Worm (Caenorhabditis elegans): ENCODE data around the gene cpsf-3.

Gene cpsf-3

ce11 chrIV:13300109-13300508, 17.4 kb upstream of the cpsf-3 start, which contains the start of gene kdp-1:
kdp-1 (plus strand) TSS chrIV:13300188.
- no peak for TF ChIP-seq unc-62 (GFP tag; optimal IDR thresholded peaks at IDR 0.05)

ce11 chrIV:13299648-13300047, 17.0 kb upstream of the cpsf-3 start:
- no peak for TF ChIP-seq unc-62 (GFP tag; optimal IDR thresholded peaks at IDR 0.05)

DNA sequence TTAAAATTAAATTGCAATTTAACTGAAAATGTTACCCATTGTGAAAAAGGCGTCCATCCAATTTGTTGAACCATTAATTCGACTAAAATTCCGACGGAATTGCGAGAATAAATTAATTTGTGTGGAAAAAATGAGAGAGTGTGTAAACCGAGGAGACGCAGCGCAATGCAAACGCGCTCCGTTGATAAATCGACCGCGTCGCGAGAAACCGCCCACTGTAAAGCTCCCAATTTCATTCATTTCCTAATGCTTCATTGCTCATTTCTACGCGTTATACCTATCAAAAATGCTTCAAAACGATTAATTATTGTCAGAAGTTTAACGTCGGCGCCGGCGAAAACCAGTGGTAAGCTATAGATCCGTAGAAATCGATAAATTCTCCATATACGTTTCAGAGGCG, 15.1 kb upstream of the cpsf-3 start, which contains the start of the genes Y67H2A.2 and micu-1:
TSS of gene Y67H2A.2 (minus strand) at position 74 of the 400 bp plus-strand sequence.
TSS of gene micu-1 (plus strand) at position 181 of the 400 bp plus-strand sequence.
- no peak for TF ChIP-seq unc-62 (GFP tag; optimal IDR thresholded peaks at IDR 0.05)

- TF ChIP-seq unc-62 (GFP tag; optimal IDR thresholded peaks at IDR 0.05) = no peak
These were observed 7.6 kb upstream of the cpsf-3 start for ce11 chrIV:13290239-13290638.

ce11 chrIV:13289321-13289720, 6.6 kb upstream of the cpsf-3 start, which contains the start of gene Y67H2A.10:
Y67H2A.10 (minus strand) TSS chrIV:13289504.
- no peak for TF ChIP-seq unc-62 (GFP tag; optimal IDR thresholded peaks at IDR 0.05)

DNA sequence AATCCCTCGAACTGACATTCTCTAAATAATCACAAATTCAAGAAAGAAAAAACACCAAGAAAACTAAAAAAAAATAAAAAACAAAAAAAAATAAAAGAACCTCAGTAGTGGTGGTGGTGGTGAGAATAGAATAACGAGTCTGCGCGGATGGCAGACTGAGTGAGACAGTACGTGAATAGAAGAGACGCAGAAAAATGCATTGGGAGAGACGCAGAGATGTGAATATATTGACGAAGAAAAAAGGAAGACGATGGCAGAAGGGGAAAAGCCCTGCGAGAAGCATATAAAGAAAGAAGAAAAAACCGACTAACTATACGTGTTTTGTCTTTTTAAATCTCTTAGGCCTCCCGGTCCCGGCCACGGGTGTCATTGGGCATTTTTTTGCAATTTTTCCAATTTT, 10.2 kb downstream of the cpsf-3 start, which contains the start of gene unc-26:
TSS of gene unc-26 (minus strand) at position 23 of the 400 bp plus-strand sequence.
- no peak for TF ChIP-seq unc-62 (GFP tag; optimal IDR thresholded peaks at IDR 0.05)

ce11 chrIV:13268385-13268784, 14.3 kb downstream of the cpsf-3 start:
- no peak for TF ChIP-seq unc-62 (GFP tag; optimal IDR thresholded peaks at IDR 0.05)

DNA sequence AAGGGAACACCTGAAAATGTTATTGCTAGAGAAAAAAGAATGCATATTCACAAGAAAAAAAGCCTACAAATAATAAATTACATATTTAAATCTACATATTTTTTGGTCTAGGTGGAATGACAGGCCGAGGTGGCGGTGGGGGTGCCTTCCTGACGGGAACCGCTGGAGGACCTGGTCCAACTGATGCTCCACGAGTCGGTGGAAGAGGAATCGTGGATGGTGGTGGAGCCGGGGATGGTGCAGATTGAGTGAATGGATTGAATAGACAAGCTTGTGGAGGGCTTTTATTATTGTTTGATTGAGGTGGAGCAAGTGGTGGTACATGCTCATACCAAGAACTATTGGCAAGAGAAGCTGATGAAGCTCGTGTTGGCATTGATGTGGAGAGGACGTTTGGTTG, 20.9 kb downstream of the cpsf-3 start:
- TF ChIP-seq unc-62 (GFP tag; optimal IDR thresholded peaks at IDR 0.05) = no peak

- TF ChIP-seq unc-62 (GFP tag; optimal IDR thresholded peaks at IDR 0.05) = no peak
These were observed 23.8 kb downstream of the cpsf-3 start, which contains the start of gene JC8.16 for ce11 chrIV:13258872-13259271. JC8.16 (plus strand) TSS chrIV:13259172.

ce11 chrIV:13255886-13256285, 26.8 kb downstream of the cpsf-3 start, which contains the start of gene bus-12:
bus-12 (plus strand) TSS chrIV:13256186.
- no peak for TF ChIP-seq unc-62 (GFP tag; optimal IDR thresholded peaks at IDR 0.05)

- no peak for TF ChIP-seq unc-62 (GFP tag; optimal IDR thresholded peaks at IDR 0.05)
These were observed 28.8 kb downstream of the cpsf-3 start, which contains the start of gene ttr-45 for ce11 chrIV:13253841-13254240. ttr-45 (plus strand) TSS chrIV:13254225.

- TF ChIP-seq unc-62 (GFP tag; optimal IDR thresholded peaks at IDR 0.05) = no peak
These were observed 30.5 kb downstream of the cpsf-3 start, which contains the start of gene ttr-51 for ce11 chrIV:13252211-13252610. ttr-51 (minus strand) TSS chrIV:13252311.

DNA sequence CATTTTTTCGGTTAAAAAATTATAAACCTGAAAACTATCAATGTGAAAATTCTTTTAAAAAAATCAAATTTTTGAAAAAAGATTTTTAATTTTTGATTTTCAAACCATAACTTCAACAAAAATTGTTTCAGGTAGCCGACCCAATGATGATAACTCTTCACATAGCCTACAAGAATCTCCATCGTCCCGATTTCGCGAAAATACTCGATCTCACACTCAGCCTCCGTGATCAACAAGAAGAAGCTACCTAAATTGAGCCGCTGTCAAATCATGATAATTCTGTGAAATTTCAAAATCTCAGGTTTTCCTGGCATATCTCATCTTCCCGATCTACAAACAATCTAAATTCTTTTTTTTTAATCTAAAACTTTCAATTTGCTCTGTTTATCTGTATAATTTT, 32.4 kb downstream of the cpsf-3 start:
- no peak for TF ChIP-seq unc-62 (GFP tag; optimal IDR thresholded peaks at IDR 0.05)

ce11 chrIV:13247780-13248179, 34.9 kb downstream of the cpsf-3 start:
- TF ChIP-seq unc-62 (GFP tag; optimal IDR thresholded peaks at IDR 0.05) = no peak

- no peak for TF ChIP-seq unc-62 (GFP tag; optimal IDR thresholded peaks at IDR 0.05)
These were observed 35.7 kb downstream of the cpsf-3 start, which contains the start of gene JC8.7 for ce11 chrIV:13246961-13247360. JC8.7 (plus strand) TSS chrIV:13247261.

- no peak for TF ChIP-seq unc-62 (GFP tag; optimal IDR thresholded peaks at IDR 0.05)
These were observed 38.7 kb downstream of the cpsf-3 start, which contains the start of gene cox-11 for ce11 chrIV:13244024-13244423. cox-11 (plus strand) TSS chrIV:13244324.

- no peak for TF ChIP-seq unc-62 (GFP tag; optimal IDR thresholded peaks at IDR 0.05)
These were observed 39.3 kb downstream of the cpsf-3 start, which contains the start of gene JC8.4 for ce11 chrIV:13243375-13243774. JC8.4 (plus strand) TSS chrIV:13243675.

All from whole organism, dauer.